Fruit fly (Drosophila melanogaster): ENCODE data around the gene atk.

The atk gene

DNA sequence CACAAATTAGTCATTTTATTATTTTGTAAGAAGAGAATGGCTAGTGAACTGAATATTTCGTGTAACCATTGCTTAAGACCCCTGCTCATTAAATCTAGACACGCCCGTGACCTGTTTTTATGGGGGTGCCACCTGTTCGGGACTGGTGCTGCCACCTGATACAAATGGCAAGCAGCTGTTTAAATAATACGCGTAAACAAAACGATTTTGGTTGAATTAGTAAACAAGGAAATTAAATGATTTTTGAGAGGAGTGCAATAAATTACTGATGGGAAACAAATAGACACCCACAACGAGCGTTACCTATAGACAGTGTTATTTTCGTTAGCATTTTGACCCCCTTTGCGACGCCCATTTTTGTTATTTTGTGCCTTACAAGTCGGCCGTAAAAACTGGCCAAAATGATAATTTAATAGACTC, 10.1 kb upstream of the atk start (continued):
- TF ChIP-seq fd85E (GFP tag; optimal IDR thresholded peaks at IDR 0.05) (peak; percentile 14), CG6854 (GFP tag; optimal IDR thresholded peaks at IDR 0.05) (peak; percentile 67), Sox102F (GFP tag; optimal IDR thresholded peaks at IDR 0.05) (peak; percentile 87), CG6808 (GFP tag; optimal IDR thresholded peaks at IDR 0.05) (peak; percentile 73), CG3032 (tag; optimal IDR thresholded peaks at IDR 0.05) (peak; percentile 80), CG11762 (GFP tag; optimal IDR thresholded peaks at IDR 0.05; ENCODE audit: insufficient read depth) (peak; percentile 79), fd59A (GFP tag; optimal IDR thresholded peaks at IDR 0.05) (peak; percentile 56), CG9139 (GFP tag; optimal IDR thresholded peaks at IDR 0.05) (peak; percentile 28), Hr39 (GFP tag; optimal IDR thresholded peaks at IDR 0.05) (peak; percentile 86), CG4318 (GFP tag; optimal IDR thresholded peaks at IDR 0.05) (peak; percentile 85), Met (GFP tag; optimal IDR thresholded peaks at IDR 0.05) (peak; percentile 84), dsx (GFP tag; optimal IDR thresholded peaks at IDR 0.05; ENCODE audit: poor library complexity, severe bottlenecking) (peak; percentile 77), ss (GFP tag; optimal IDR thresholded peaks at IDR 0.05) (peak; percentile 52 to 74), CG15336 (GFP tag; IDR thresholded peaks at IDR 0.05) (no peak), Sox15 (GFP tag; optimal IDR thresholded peaks at IDR 0.05) (peak; percentile 68), lz (GFP tag; optimal IDR thresholded peaks at IDR 0.05) (peak; percentile 85), CG16779 (tag; optimal IDR thresholded peaks at IDR 0.05) (peak; percentile 74), salr (GFP tag; optimal IDR thresholded peaks at IDR 0.05) (peak; percentile 54 to 85), spab (GFP tag; optimal IDR thresholded peaks at IDR 0.05) (peak; percentile 60), CG31627 (GFP tag; optimal IDR thresholded peaks at IDR 0.05) (peak; percentile 88), Sox14 (GFP tag; optimal IDR thresholded peaks at IDR 0.05) (peak; percentile 87), CG6792 (GFP tag; optimal IDR thresholded peaks at IDR 0.05) (peak; percentile 85), CG6163 (GFP tag; IDR thresholded peaks at IDR 0.05) (no peak), Hr38 (GFP tag; optimal IDR thresholded peaks at IDR 0.05) (peak; percentile 54), CG6276 (GFP tag; optimal IDR thresholded peaks at IDR 0.05) (peak; percentile 83), Smox (GFP tag; optimal IDR thresholded peaks at IDR 0.05) (peak; percentile 87)

DNA sequence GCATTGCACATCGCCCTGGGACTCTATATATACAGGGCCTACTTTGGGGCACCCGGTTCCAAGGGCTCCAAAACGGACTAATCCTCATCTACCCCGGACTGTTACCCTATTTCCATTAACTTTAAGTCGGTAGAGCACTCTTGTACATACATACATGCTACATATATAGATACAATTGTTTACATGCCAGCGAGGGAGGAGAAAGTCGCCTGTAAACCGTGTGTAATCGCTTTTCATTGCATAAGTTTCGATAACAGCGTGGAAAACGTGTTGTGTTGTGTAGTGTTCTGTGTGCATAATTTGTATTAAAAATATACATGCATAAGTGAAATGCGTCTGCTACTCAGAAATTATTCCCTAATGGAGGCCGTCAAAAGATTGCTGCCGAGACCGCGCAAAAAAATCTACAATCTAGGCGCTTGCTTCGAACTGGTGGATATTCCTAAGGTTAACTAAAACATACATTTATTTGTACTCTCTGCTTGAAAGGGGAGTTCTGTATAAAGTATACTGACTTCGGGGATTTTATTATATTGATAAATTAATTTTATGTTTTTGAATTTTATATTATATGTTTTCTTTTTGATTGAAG, 9.6 kb upstream of the atk start, which contains the start of gene isoQC:
Gene isoQC, plus strand, starts transcription at position 270 of the 592 bp plus-strand sequence.
- TF ChIP-seq Smox (GFP tag; optimal IDR thresholded peaks at IDR 0.05) (no peak), vri (GFP tag; optimal IDR thresholded peaks at IDR 0.05) (peak; percentile 52)

DNA sequence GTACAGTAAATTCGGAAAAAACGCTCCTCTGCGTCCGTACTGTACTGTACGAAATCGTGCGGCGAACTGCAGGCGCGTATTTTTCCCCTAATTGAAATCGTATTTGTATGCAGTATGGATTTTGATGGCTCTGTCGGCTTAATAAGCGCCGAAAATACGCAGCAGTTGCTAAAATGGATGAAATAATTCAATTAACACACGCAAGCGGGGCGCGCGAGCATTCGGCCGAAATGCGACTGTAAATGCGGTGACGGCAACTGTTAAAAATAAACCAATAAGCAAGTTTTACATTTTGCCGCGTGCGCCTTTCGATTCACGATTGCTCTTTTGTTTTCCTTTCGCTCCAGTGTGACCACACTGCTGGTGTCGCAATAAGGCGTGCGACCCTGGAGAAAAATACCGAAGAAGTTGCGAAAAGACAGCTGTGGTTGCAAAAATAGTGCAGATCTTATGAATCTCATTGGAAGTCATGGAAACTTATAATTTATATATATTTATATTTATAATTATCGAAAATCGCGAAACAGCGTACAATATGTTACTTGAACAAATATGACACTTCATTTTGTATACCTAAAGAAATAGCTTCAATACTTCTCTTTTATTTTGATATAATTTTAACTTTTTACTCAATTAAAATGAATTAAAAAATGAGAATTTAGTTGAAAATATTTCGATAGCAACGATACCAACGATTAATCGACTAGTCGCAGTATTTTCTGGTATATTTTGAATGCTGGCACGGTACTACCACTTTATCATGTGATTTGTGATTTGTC, 8.5 kb upstream of the atk start, which contains the start of the genes CG32428 and CG5969:
Gene CG32428, minus strand, starts transcription at position 703 of the 779 bp plus-strand sequence.
Gene CG5969, plus strand, starts transcription at position 763 of the 779 bp plus-strand sequence.
- TF ChIP-seq CG6163 (GFP tag; IDR thresholded peaks at IDR 0.05) (peak; percentile 88), CG6854 (GFP tag; optimal IDR thresholded peaks at IDR 0.05) (no peak), fd59A (GFP tag; optimal IDR thresholded peaks at IDR 0.05) (no peak), achi (GFP tag; optimal IDR thresholded peaks at IDR 0.05) (peak; percentile 81), pdm3 (GFP tag; optimal IDR thresholded peaks at IDR 0.05) (peak; percentile 62), CG8119 (GFP tag; IDR thresholded peaks at IDR 0.05) (no peak; the same call in 2 of the 3 replicates), CG6808 (GFP tag; optimal IDR thresholded peaks at IDR 0.05) (peak; percentile 48), CG3919 (GFP tag; optimal IDR thresholded peaks at IDR 0.05) (peak; percentile 74), Sox15 (GFP tag; optimal IDR thresholded peaks at IDR 0.05) (peak; percentile 55), salr (GFP tag; optimal IDR thresholded peaks at IDR 0.05) (peak; percentile 27 to 52), CG6276 (GFP tag; optimal IDR thresholded peaks at IDR 0.05) (peak; percentile 56), dac (GFP tag; optimal IDR thresholded peaks at IDR 0.05) (peak; percentile 16), Hr38 (GFP tag; optimal IDR thresholded peaks at IDR 0.05) (no peak), net (GFP tag; optimal IDR thresholded peaks at IDR 0.05) (peak; percentile 57), CG1621 (tag; optimal IDR thresholded peaks at IDR 0.05) (peak; percentile 11), CG8632 (GFP tag; optimal IDR thresholded peaks at IDR 0.05) (peak; percentile 75), CG32006 (GFP tag; optimal IDR thresholded peaks at IDR 0.05) (peak; percentile 80), CG11762 (GFP tag; optimal IDR thresholded peaks at IDR 0.05; ENCODE audit: insufficient read depth) (peak; percentile 41), CG7368 (GFP tag; optimal IDR thresholded peaks at IDR 0.05) (peak; percentile 61), CG6792 (GFP tag; optimal IDR thresholded peaks at IDR 0.05) (peak; percentile 60), topi (GFP tag; optimal IDR thresholded peaks at IDR 0.05) (peak; percentile 16), dsx (GFP tag; optimal IDR thresholded peaks at IDR 0.05; ENCODE audit: poor library complexity, severe bottlenecking) (peak; percentile 64), OdsH (GFP tag; optimal IDR thresholded peaks at IDR 0.05) (peak; percentile 71), ss (GFP tag; optimal IDR thresholded peaks at IDR 0.05) (peak; percentile 38 to 64), CG11294 (GFP tag; IDR thresholded peaks at IDR 0.05) (peak; percentile 53), Sox102F (GFP tag; optimal IDR thresholded peaks at IDR 0.05) (peak; percentile 47), eg (GFP tag; IDR thresholded peaks at IDR 0.05) (peak; percentile 90), CG10669 (GFP tag; optimal IDR thresholded peaks at IDR 0.05) (peak; percentile 71), CG34406 (GFP tag; optimal IDR thresholded peaks at IDR 0.05) (peak; percentile 80), Sox14 (GFP tag; optimal IDR thresholded peaks at IDR 0.05) (peak; percentile 64)
